Worm (Caenorhabditis elegans) whole organism, L4 larva: ENCODE measurements around the gene abcf-1.
A peak's percentile ranks its signal among the peaks of the same experiment; 100 is the strongest.

ENCODE experiments used
- F10B5.3 ChIP-seq: sonication (generic microtip); optimal IDR thresholded peaks from 2 replicates; lab custom pipeline; 2016; ENCODE audit warnings: mild to moderate bottlenecking, missing genetic modification characterization, missing compliant biosample characterization
- F26F4.8 ChIP-seq: fragments of 200-800 bp; sonication (Bioruptor generic); conservative IDR thresholded peaks from 2 replicates; pipeline ENCODE4 v1.3.6; 2022; ENCODE audit warnings: missing genetic modification characterization, missing compliant biosample characterization
- F37D6.2 ChIP-seq: sonication (generic microtip); optimal IDR thresholded peaks from 2 replicates; lab custom pipeline; 2016; ENCODE audit warnings: mild to moderate bottlenecking, missing genetic modification characterization, missing compliant biosample characterization
- F49E8.2 ChIP-seq: sonication (generic microtip); optimal IDR thresholded peaks from 2 replicates; lab custom pipeline; 2016; ENCODE audit warnings: missing compliant biosample characterization, mild to moderate bottlenecking, missing genetic modification characterization, borderline replicate concordance
- T26A8.4 ChIP-seq: fragments of 200-800 bp; sonication (Bioruptor generic); IDR thresholded peaks from 2 replicates; pipeline ENCODE4 v1.3.6; 2022; ENCODE audit warnings: missing genetic modification characterization, missing compliant biosample characterization
- Y48G9A.11 ChIP-seq: fragments of 200-800 bp; sonication (Bioruptor generic); IDR thresholded peaks from 2 replicates; pipeline ENCODE4 v1.3.6; 2022; ENCODE audit warnings: missing genetic modification reagents, missing genetic modification characterization, missing compliant biosample characterization
- Y5F2A.4 ChIP-seq: fragments of 200-800 bp; sonication (Bioruptor generic); optimal IDR thresholded peaks from 2 replicates; lab custom pipeline; 2018; ENCODE audit warnings: mild to moderate bottlenecking, missing genetic modification characterization, missing compliant biosample characterization
- ZK546.5 ChIP-seq, 2 experiments: sonication (generic microtip); optimal IDR thresholded peaks; 2 replicates each; lab custom pipeline; 2017; ENCODE audit warnings: missing biosample characterization in 2 of 2, missing genetic modification characterization in 2 of 2
- aha-1 ChIP-seq: fragments of 150-350 bp; peaks from one replicate; lab custom pipeline; 2014; ENCODE audit warnings: missing biosample characterization, missing genetic modification characterization
- aly-2 ChIP-seq: sonication (generic microtip); optimal IDR thresholded peaks from 2 replicates; lab custom pipeline; 2018; ENCODE audit warnings: missing biosample characterization, missing genetic modification characterization
- arid-1 ChIP-seq: fragments of 200-800 bp; sonication (Bioruptor generic); conservative IDR thresholded peaks from 2 replicates; pipeline ENCODE4 v1.3.6; 2022; ENCODE audit warnings: missing genetic modification reagents, missing genetic modification characterization, missing compliant biosample characterization
- ceh-20 ChIP-seq: fragments of 200-800 bp; sonication (Bioruptor generic); IDR thresholded peaks from 2 replicates; pipeline ENCODE4 v1.3.6; 2022; ENCODE audit warnings: missing genetic modification reagents, missing genetic modification characterization, missing compliant biosample characterization
- ceh-28 ChIP-seq: fragments of 150-350 bp; optimal IDR thresholded peaks from 2 replicates; lab custom pipeline; 2014; ENCODE audit warnings: missing biosample characterization, missing genetic modification reagents, missing genetic modification characterization
- ceh-32 ChIP-seq: sonication (generic microtip); optimal IDR thresholded peaks from 2 replicates; lab custom pipeline; 2016; ENCODE audit warnings: mild to moderate bottlenecking, missing genetic modification characterization, missing compliant biosample characterization; ENCODE audit not compliant: poor library complexity
- ceh-82 ChIP-seq: sonication (generic microtip); optimal IDR thresholded peaks from 2 replicates; lab custom pipeline; 2017; ENCODE audit warnings: missing biosample characterization, missing genetic modification characterization
- daf-19 ChIP-seq: fragments of 200-800 bp; sonication (Bioruptor generic); conservative IDR thresholded peaks from 2 replicates; pipeline ENCODE4 v1.3.6; 2022; ENCODE audit warnings: missing genetic modification characterization, missing compliant biosample characterization
- daf-8 ChIP-seq: fragments of 200-800 bp; sonication (Bioruptor generic); IDR thresholded peaks from 2 replicates; pipeline ENCODE4 v1.3.6; 2022; ENCODE audit warnings: missing genetic modification characterization, missing compliant biosample characterization
- dmd-8 ChIP-seq: fragments of 200-800 bp; sonication (Bioruptor generic); IDR thresholded peaks from 2 replicates; pipeline ENCODE4 v1.3.6; 2022; ENCODE audit warnings: missing genetic modification characterization, missing compliant biosample characterization
- dmd-9 ChIP-seq: fragments of 200-800 bp; sonication (Bioruptor generic); IDR thresholded peaks from 2 replicates; pipeline ENCODE4 v1.3.6; 2022; ENCODE audit warnings: missing genetic modification reagents, missing genetic modification characterization, missing compliant biosample characterization
- duxl-1 ChIP-seq: sonication (generic microtip); optimal IDR thresholded peaks from 2 replicates; lab custom pipeline; 2016; ENCODE audit warnings: mild to moderate bottlenecking, missing genetic modification characterization, moderate library complexity, missing compliant biosample characterization; ENCODE audit not compliant: poor library complexity
- egl-27 ChIP-seq: sonication (generic microtip); optimal IDR thresholded peaks from 3 replicates; lab custom pipeline; 2017; ENCODE audit warnings: missing biosample characterization, missing genetic modification reagents, missing genetic modification characterization
- fkh-10 ChIP-seq: fragments of 150-350 bp; optimal IDR thresholded peaks from 2 replicates; lab custom pipeline; 2014; ENCODE audit warnings: missing biosample characterization, missing genetic modification reagents, missing genetic modification characterization
- lim-7 ChIP-seq: fragments of 200-800 bp; sonication (Bioruptor generic); IDR thresholded peaks from 2 replicates; pipeline ENCODE4 v1.3.6; 2022; ENCODE audit warnings: missing genetic modification characterization, missing compliant biosample characterization
- lin-13 ChIP-seq: fragments of 150-350 bp; optimal IDR thresholded peaks from 2 replicates; lab custom pipeline; 2014; ENCODE audit warnings: missing biosample characterization, missing genetic modification reagents, missing genetic modification characterization
- lin-38 ChIP-seq: fragments of 200-800 bp; sonication (Bioruptor generic); IDR thresholded peaks from 2 replicates; pipeline ENCODE4 v1.3.6; 2022; ENCODE audit warnings: missing genetic modification reagents, missing genetic modification characterization, missing compliant biosample characterization
- lsy-2 ChIP-seq, 2 experiments: fragments of 150-350 bp in 1 of 2; sonication (generic microtip) in 1 of 2; optimal IDR thresholded peaks; 2 replicates each; lab custom pipeline; 2014 to 2017; ENCODE audit warnings: missing biosample characterization in 2 of 2, missing genetic modification characterization in 2 of 2
- madf-9 ChIP-seq: fragments of 200-800 bp; sonication (Bioruptor generic); conservative IDR thresholded peaks from 2 replicates; pipeline ENCODE4 v1.3.6; 2022; ENCODE audit warnings: missing genetic modification reagents, missing genetic modification characterization, missing compliant biosample characterization
- mdl-1 ChIP-seq, 2 experiments: fragments of 150-350 bp in 1 of 2; sonication (generic microtip) in 1 of 2; optimal IDR thresholded peaks; 2 replicates each; lab custom pipeline; 2014 to 2017; ENCODE audit warnings: missing biosample characterization in 2 of 2, missing genetic modification characterization in 2 of 2
- mdt-29 ChIP-seq: fragments of 200-800 bp; sonication (Bioruptor generic); IDR thresholded peaks from 2 replicates; pipeline ENCODE4 v1.3.6; 2022; ENCODE audit warnings: missing genetic modification reagents, missing genetic modification characterization, missing compliant biosample characterization
- nhr-102 ChIP-seq: sonication (generic microtip); optimal IDR thresholded peaks from 2 replicates; lab custom pipeline; 2016; ENCODE audit warnings: mild to moderate bottlenecking, missing genetic modification characterization, moderate library complexity, missing compliant biosample characterization
- nhr-11 ChIP-seq: fragments of 150-350 bp; optimal IDR thresholded peaks from 2 replicates; lab custom pipeline; 2014; ENCODE audit warnings: missing biosample characterization, missing genetic modification characterization
- nhr-111 ChIP-seq: fragments of 200-800 bp; sonication (Bioruptor generic); optimal IDR thresholded peaks from 2 replicates; lab custom pipeline; 2018; ENCODE audit warnings: mild to moderate bottlenecking, missing genetic modification characterization, missing compliant biosample characterization
- nhr-41 ChIP-seq: fragments of 200-800 bp; sonication (Bioruptor generic); IDR thresholded peaks from 2 replicates; pipeline ENCODE4 v1.3.6; 2022; ENCODE audit warnings: missing genetic modification reagents, missing genetic modification characterization, missing compliant biosample characterization
- nhr-6 ChIP-seq: fragments of 150-350 bp; optimal IDR thresholded peaks from 2 replicates; lab custom pipeline; 2014; ENCODE audit warnings: missing biosample characterization, missing genetic modification characterization
- nhr-76 ChIP-seq: fragments of 150-350 bp; optimal IDR thresholded peaks from 2 replicates; lab custom pipeline; 2014; ENCODE audit warnings: missing biosample characterization, missing genetic modification characterization
- pha-4 ChIP-seq, 2 experiments: fragments of 150-350 bp in 1 of 2; fragments of 200-800 bp in 1 of 2; sonication (Bioruptor generic) in 1 of 2; IDR thresholded peaks in 1 of 2; optimal IDR thresholded peaks in 1 of 2; 2 replicates each; pipeline versions ENCODE4 v1.3.6 to Lab custom; 2014 to 2022; ENCODE audit warnings: missing genetic modification characterization in 2 of 2, missing genetic modification reagents in 2 of 2, missing biosample characterization in 1 of 2, missing compliant biosample characterization in 1 of 2
- rbr-2 ChIP-seq: sonication (generic microtip); optimal IDR thresholded peaks from 2 replicates; lab custom pipeline; 2016; ENCODE audit warnings: missing genotype, missing genetic modification characterization, missing compliant biosample characterization
- sdz-12 ChIP-seq: fragments of 200-800 bp; sonication (Bioruptor generic); optimal IDR thresholded peaks from 2 replicates; lab custom pipeline; 2018; ENCODE audit warnings: mild to moderate bottlenecking, missing genetic modification characterization, missing compliant biosample characterization
- snpc-1.2 ChIP-seq: fragments of 200-800 bp; sonication (Bioruptor generic); IDR thresholded peaks from 2 replicates; pipeline ENCODE4 v1.3.6; 2022; ENCODE audit warnings: missing genetic modification reagents, missing genetic modification characterization, missing compliant biosample characterization
- snpc-4 ChIP-seq: fragments of 150-350 bp; optimal IDR thresholded peaks from 2 replicates; lab custom pipeline; 2014; ENCODE audit warnings: missing biosample characterization, missing genetic modification characterization
- spr-1 ChIP-seq: sonication (generic microtip); optimal IDR thresholded peaks from 2 replicates; lab custom pipeline; 2016; ENCODE audit warnings: mild to moderate bottlenecking, missing genetic modification characterization, missing compliant biosample characterization

abcf-1 gene

DNA sequence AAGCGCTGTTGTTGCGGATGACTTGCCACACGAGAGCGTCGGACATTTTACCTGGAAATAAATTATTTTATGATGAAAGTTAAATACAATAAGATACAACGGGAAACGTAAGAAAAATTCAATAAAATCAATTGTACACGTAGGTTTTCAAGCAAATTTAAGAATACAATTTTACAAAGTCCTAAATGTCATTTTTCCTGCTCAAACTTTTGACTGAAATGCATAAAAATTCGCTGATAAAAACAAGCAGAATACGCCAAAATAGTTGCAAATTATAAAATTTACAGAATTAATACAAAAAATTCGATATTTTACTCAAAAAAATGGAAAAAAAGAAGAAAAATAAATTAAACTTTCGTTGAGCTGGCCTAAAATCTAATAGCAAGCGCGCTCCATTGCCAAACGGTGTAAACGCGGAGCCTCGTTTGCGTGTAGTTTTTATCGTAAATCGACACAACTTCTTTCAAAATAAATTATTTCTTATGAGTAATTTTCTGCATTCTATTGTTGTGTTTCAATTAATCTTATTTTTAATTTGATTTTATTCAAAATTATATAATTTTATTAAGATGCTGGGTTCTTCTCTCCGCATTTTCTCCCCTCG lies 35.0 kb downstream of the abcf-1 start, which contains the start of the genes rpl-28 and mrpl-49 (continued):
- TF ChIP-seq egl-27 (no peak), ceh-82 (tag; lab: Kevin White, UChicago) (no peak), mdl-1 (tag; optimal IDR thresholded peaks at IDR 0.05; lab: Kevin White, UChicago) (peak in 1 of 2 experiments; percentile 20), nhr-41 (GFP tag; lab: Robert Waterston, UW) (no peak), daf-8 (no peak), ceh-32 (tag; lab: Kevin White, UChicago) (no peak), madf-9 (GFP tag; lab: Robert Waterston, UW) (0 out of 2 replicates have a peak, but pooled peaks have one; percentile 26), lin-13 (GFP tag; lab: Kevin White, UChicago) (peak; percentile 29), snpc-1.2 (GFP tag; lab: Robert Waterston, UW) (no peak), F37D6.2 (peak; percentile 22), pha-4 (GFP tag; IDR thresholded peaks at IDR 0.05; lab: Robert Waterston, UW) (no peak), pha-4 (tag; optimal IDR thresholded peaks at IDR 0.05; lab: Kevin White, UChicago) (no peak), sdz-12 (GFP tag; lab: Kevin White, UChicago) (no peak), nhr-111 (GFP tag; lab: Kevin White, UChicago) (no peak), dmd-8 (no peak), nhr-102 (tag; lab: Kevin White, UChicago) (peak; percentile 54), dmd-9 (no peak), fkh-10 (peak; percentile 57), lim-7 (GFP tag; lab: Robert Waterston, UW) (no peak), rbr-2 (tag; lab: Kevin White, UChicago) (peak; percentile 73), arid-1 (GFP tag; lab: Robert Waterston, UW) (no peak), spr-1 (tag; lab: Kevin White, UChicago) (no peak), ceh-20 (GFP tag; lab: Robert Waterston, UW) (no peak), ceh-28 (tag; lab: Kevin White, UChicago) (no peak), mdt-29 (GFP tag; lab: Robert Waterston, UW) (no peak), Y48G9A.11 (GFP tag; lab: Robert Waterston, UW) (peak; percentile 99), T26A8.4 (GFP tag; lab: Robert Waterston, UW) (0 out of 2 replicates have a peak, but pooled peaks have one; percentile 43), daf-19 (GFP tag; lab: Robert Waterston, UW) (no peak), nhr-11 (tag; lab: Kevin White, UChicago) (peak; percentile 88)

DNA sequence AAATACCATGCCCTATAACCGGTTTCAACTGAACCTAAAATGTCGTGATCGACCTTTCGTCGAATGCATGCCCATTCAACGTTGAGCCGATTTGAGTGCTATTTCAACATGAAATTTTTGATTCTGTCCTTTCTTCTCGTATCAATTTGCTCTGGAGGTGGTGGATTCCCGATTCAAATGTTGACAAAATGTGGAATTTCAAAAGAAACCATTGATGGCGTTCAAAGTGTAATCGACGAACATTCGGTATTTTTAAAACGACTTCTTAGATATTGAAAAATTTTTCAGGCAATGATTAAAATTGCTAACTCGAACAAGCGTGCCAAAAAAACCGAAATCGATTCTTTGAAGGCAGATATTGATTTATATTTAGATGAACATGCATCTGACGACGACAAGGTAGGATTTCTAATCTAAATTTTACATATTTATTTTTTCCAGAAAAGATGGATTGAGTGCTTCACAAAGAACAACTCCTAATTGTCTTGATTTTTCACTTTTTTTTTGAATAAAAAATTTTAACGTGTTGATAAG lies 36.0 kb downstream of the abcf-1 start, which contains the start of gene R11D1.13:
R11D1.13 (plus strand) TSS at position 51 of the 534 bp plus-strand sequence.
- TF ChIP-seq lsy-2 (tag; optimal IDR thresholded peaks at IDR 0.05; lab: Kevin White, UChicago) (no peak), pha-4 (GFP tag; IDR thresholded peaks at IDR 0.05; lab: Robert Waterston, UW) (no peak), pha-4 (tag; optimal IDR thresholded peaks at IDR 0.05; lab: Kevin White, UChicago) (no peak), daf-19 (GFP tag; lab: Robert Waterston, UW) (0 out of 2 replicates have a peak, but pooled peaks have one; percentile 46), lin-38 (peak; percentile 36; the same call in 1 of the 2 replicates), Y48G9A.11 (GFP tag; lab: Robert Waterston, UW) (peak; percentile 31; the same call in 1 of the 2 replicates), snpc-4 (tag; lab: Kevin White, UChicago) (no peak), F26F4.8 (GFP tag; lab: Robert Waterston, UW) (no peak), fkh-10 (no peak), duxl-1 (tag; lab: Kevin White, UChicago) (no peak)

- no peak for TF ChIP-seq sdz-12 (GFP tag; lab: Kevin White, UChicago)
- no peak for TF ChIP-seq F10B5.3 (tag; lab: Kevin White, UChicago)
- no peak for TF ChIP-seq nhr-6 (tag; lab: Kevin White, UChicago)
- no peak for TF ChIP-seq nhr-76
- no peak for TF ChIP-seq Y5F2A.4 (GFP tag; lab: Kevin White, UChicago)
- TF ChIP-seq F49E8.2 (tag; lab: Kevin White, UChicago) = no peak
- no peak for TF ChIP-seq daf-8
- no peak for TF ChIP-seq aly-2 (tag; lab: Kevin White, UChicago)
- no peak for TF ChIP-seq ZK546.5 (tag; optimal IDR thresholded peaks at IDR 0.05; lab: Kevin White, UChicago)
- TF ChIP-seq aha-1 (tag; lab: Kevin White, UChicago) = no peak
- no peak for TF ChIP-seq Y48G9A.11 (GFP tag; lab: Robert Waterston, UW)
- TF ChIP-seq, all 104 proteins: peak for 0
Measured at ce11 chrV:12725893-12726292, 37.3 kb downstream of the abcf-1 start, which contains the start of gene R11D1.12. TSS of gene R11D1.12 (minus strand) at chrV:12725993.
